Worm (Caenorhabditis elegans) whole organism, L1 larva: ENCODE measurements around the gene srh-46.

Experiments used
- Y116A8C.19 ChIP-seq: sonication (generic microtip); optimal IDR thresholded peaks from 2 replicates; lab custom pipeline; 2016; ENCODE audit warnings: missing compliant biosample characterization, missing genetic modification characterization, borderline replicate concordance
- egl-27 ChIP-seq, 2 experiments: fragments of 150-350 bp in 1 of 2; sonication (generic microtip); optimal IDR thresholded peaks; 3 replicates each; lab custom pipeline; 2017 to 2018; ENCODE audit warnings: missing biosample characterization in 2 of 2, missing genetic modification characterization in 2 of 2, missing genetic modification reagents in 2 of 2
- jun-1 ChIP-seq: fragments of 150-350 bp; optimal IDR thresholded peaks from 2 replicates; lab custom pipeline; 2014; ENCODE audit warnings: missing biosample characterization, missing genetic modification reagents, missing genetic modification characterization
- mef-2 ChIP-seq: fragments of 150-350 bp; optimal IDR thresholded peaks from 2 replicates; lab custom pipeline; 2014; ENCODE audit warnings: missing biosample characterization, missing genetic modification characterization
- nhr-28 ChIP-seq: fragments of 150-350 bp; optimal IDR thresholded peaks from 2 replicates; lab custom pipeline; 2014; ENCODE audit warnings: missing biosample characterization, missing genetic modification characterization

DNA sequence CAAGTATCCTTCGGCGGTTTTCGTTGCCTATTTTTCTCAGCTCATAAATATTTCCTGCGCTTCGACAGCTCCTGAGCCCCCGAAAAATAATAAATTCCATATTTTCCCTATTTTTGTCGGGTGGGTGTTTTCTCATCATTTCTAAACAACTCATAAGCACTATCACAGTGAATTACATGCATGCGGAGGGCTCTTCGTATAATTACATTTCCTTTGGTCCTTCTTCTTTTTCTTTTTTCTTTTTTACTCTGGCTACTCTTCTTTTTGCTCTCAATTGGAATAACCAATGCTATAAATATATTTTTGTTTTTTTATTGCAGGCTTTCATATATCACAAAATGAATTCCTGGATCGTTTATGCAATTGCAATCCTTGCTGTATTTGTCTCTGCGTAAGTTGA is 39.2 kb upstream of the srh-46 start, which contains the start of gene T02E9.5:
- no peak for TF ChIP-seq jun-1 (tag; lab: Kevin White, UChicago)
- TF ChIP-seq mef-2 (tag; lab: Kevin White, UChicago) = no peak
- no peak for TF ChIP-seq nhr-28 (tag; lab: Kevin White, UChicago)
- no peak for TF ChIP-seq egl-27 (tag; optimal IDR thresholded peaks at IDR 0.05; lab: Kevin White, UChicago)
- no peak for TF ChIP-seq Y116A8C.19 (tag; lab: Kevin White, UChicago)
